Fruit fly (Drosophila melanogaster) whole organism, embryonic: ENCODE data around the gene Nulp1.
A peak's percentile ranks its signal among the peaks of the same experiment; 100 is the strongest.

Experiments
- Abd-B ChIP-seq: fragments of 200-800 bp; sonication (Bioruptor generic); optimal IDR thresholded peaks from 2 replicates; lab custom pipeline; 2018; ENCODE audit warnings: missing biosample characterization, mild to moderate bottlenecking, missing genetic modification characterization, moderate library complexity
- Adf1 ChIP-seq: fragments of 200-800 bp; sonication (Bioruptor generic); IDR thresholded peaks from 2 replicates; pipeline ENCODE4 v1.3.6; 2022; ENCODE audit warnings: missing biosample characterization, missing genetic modification characterization
- Aef1 ChIP-seq: fragments of 200-800 bp; sonication (Bioruptor generic); IDR thresholded peaks from 3 replicates; pipeline ENCODE4 v1.3.6; 2022; ENCODE audit warnings: missing biosample characterization, missing genetic modification characterization
- CG10431 ChIP-seq: fragments of 200-800 bp; sonication (Bioruptor generic); optimal IDR thresholded peaks from 3 replicates; lab custom pipeline; 2018; ENCODE audit warnings: missing biosample characterization, mild to moderate bottlenecking, missing genetic modification characterization
- CG10979 ChIP-seq: fragments of 200-800 bp; sonication (Bioruptor generic); optimal IDR thresholded peaks from 2 replicates; lab custom pipeline; 2018; ENCODE audit warnings: missing biosample characterization, mild to moderate bottlenecking, missing genetic modification characterization, moderate library complexity
- CG12219 ChIP-seq: fragments of 200-800 bp; sonication (Bioruptor generic); optimal IDR thresholded peaks from 3 replicates; lab custom pipeline; 2018; ENCODE audit warnings: missing biosample characterization, mild to moderate bottlenecking, missing genetic modification characterization
- CG1233 ChIP-seq: fragments of 200-800 bp; sonication (Bioruptor generic); optimal IDR thresholded peaks from 4 replicates; lab custom pipeline; 2018; ENCODE audit warnings: missing biosample characterization, mild to moderate bottlenecking, missing genetic modification characterization
- CG15073 ChIP-seq: fragments of 200-800 bp; sonication (Bioruptor generic); optimal IDR thresholded peaks from 2 replicates; lab custom pipeline; 2016; ENCODE audit warnings: missing biosample characterization, missing genetic modification characterization
- CG17385 ChIP-seq: fragments of 200-800 bp; sonication (Bioruptor generic); optimal IDR thresholded peaks from 3 replicates; lab custom pipeline; 2018; ENCODE audit warnings: missing biosample characterization, mild to moderate bottlenecking, missing genetic modification characterization
- CG17612 ChIP-seq: fragments of 200-800 bp; sonication (Bioruptor generic); IDR thresholded peaks from 2 replicates; pipeline ENCODE4 v1.3.6; 2022; ENCODE audit warnings: missing biosample characterization, missing genetic modification characterization
- CG2129 ChIP-seq: fragments of 200-800 bp; sonication (Bioruptor generic); IDR thresholded peaks from 2 replicates; pipeline ENCODE4 v1.3.6; 2022; ENCODE audit warnings: missing biosample characterization, missing genetic modification characterization; ENCODE audit not compliant: partially characterized antibody
- CG2199 ChIP-seq: fragments of 200-800 bp; sonication (Bioruptor generic); IDR thresholded peaks from 3 replicates; pipeline ENCODE4 v1.3.6; 2022; ENCODE audit warnings: missing biosample characterization, missing genetic modification characterization
- CG32767 ChIP-seq: fragments of 200-800 bp; sonication (Bioruptor generic); IDR thresholded peaks from 2 replicates; pipeline ENCODE4 v1.3.6; 2022; ENCODE audit warnings: missing biosample characterization, missing genetic modification characterization
- CG34376 ChIP-seq: fragments of 200-800 bp; sonication (Bioruptor generic); optimal IDR thresholded peaks from 2 replicates; lab custom pipeline; 2018; ENCODE audit warnings: missing biosample characterization, mild to moderate bottlenecking, missing genetic modification characterization
- CG4282 ChIP-seq: fragments of 200-800 bp; sonication (Bioruptor generic); optimal IDR thresholded peaks from 2 replicates; lab custom pipeline; 2016; ENCODE audit warnings: missing biosample characterization, missing genetic modification characterization
- CG4360 ChIP-seq: fragments of 200-800 bp; sonication (Bioruptor generic); IDR thresholded peaks from 2 replicates; pipeline ENCODE4 v1.3.6; 2022; ENCODE audit warnings: missing biosample characterization, missing genetic modification characterization
- CG5245 ChIP-seq: fragments of 200-800 bp; sonication (Bioruptor generic); optimal IDR thresholded peaks from 3 replicates; lab custom pipeline; 2016; ENCODE audit warnings: missing biosample characterization, missing genetic modification characterization
- CG6175 ChIP-seq: fragments of 200-800 bp; sonication (Bioruptor generic); IDR thresholded peaks from 3 replicates; pipeline ENCODE4 v1.3.6; 2022; ENCODE audit warnings: missing biosample characterization, missing genetic modification characterization
- CG6254 ChIP-seq: fragments of 200-800 bp; sonication (Bioruptor generic); optimal IDR thresholded peaks from 3 replicates; lab custom pipeline; 2017; ENCODE audit warnings: mild to moderate bottlenecking, missing biosample characterization, missing genetic modification reagents, missing genetic modification characterization
- CG7357 ChIP-seq: fragments of 200-800 bp; sonication (Bioruptor generic); IDR thresholded peaks from 3 replicates; pipeline ENCODE4 v1.3.6; 2022; ENCODE audit warnings: missing biosample characterization, missing genetic modification characterization
- CG7556 ChIP-seq: fragments of 200-800 bp; sonication (Bioruptor generic); optimal IDR thresholded peaks from 2 replicates; lab custom pipeline; 2017; ENCODE audit warnings: missing biosample characterization, mild to moderate bottlenecking, missing genetic modification characterization
- CG9727 ChIP-seq: fragments of 200-800 bp; sonication (Bioruptor generic); optimal IDR thresholded peaks from 3 replicates; lab custom pipeline; 2017; ENCODE audit warnings: missing biosample characterization, mild to moderate bottlenecking, missing genetic modification characterization
- CG9932 ChIP-seq: fragments of 200-800 bp; sonication (Bioruptor generic); IDR thresholded peaks from 2 replicates; pipeline ENCODE4 v1.3.6; 2022; ENCODE audit warnings: missing biosample characterization, missing genetic modification characterization
- Doc3 ChIP-seq: fragments of 200-800 bp; sonication (Bioruptor generic); IDR thresholded peaks from 3 replicates; pipeline ENCODE4 v1.3.6; 2022; ENCODE audit warnings: missing biosample characterization, missing genetic modification characterization; ENCODE audit not compliant: partially characterized antibody
- H15 ChIP-seq: fragments of 200-800 bp; sonication (Bioruptor generic); IDR thresholded peaks from 3 replicates; pipeline ENCODE4 v1.3.6; 2022; ENCODE audit warnings: missing biosample characterization, missing genetic modification characterization
- HLH54F ChIP-seq: fragments of 200-800 bp; sonication (Bioruptor generic); optimal IDR thresholded peaks from 3 replicates; lab custom pipeline; 2016; ENCODE audit warnings: missing biosample characterization, missing genetic modification characterization
- HmgD ChIP-seq: fragments of 200-800 bp; sonication (Bioruptor generic); optimal IDR thresholded peaks from 3 replicates; lab custom pipeline; 2016; ENCODE audit warnings: missing biosample characterization, missing genetic modification characterization
- MBD-R2 ChIP-seq: fragments of 200-800 bp; sonication (Bioruptor generic); IDR thresholded peaks from 2 replicates; pipeline ENCODE4 v1.3.6; 2022; ENCODE audit warnings: missing biosample characterization, missing genetic modification characterization
- NC2α ChIP-seq: fragments of 200-800 bp; sonication (Bioruptor generic); optimal IDR thresholded peaks from 2 replicates; lab custom pipeline; 2016; ENCODE audit warnings: missing biosample characterization, missing genetic modification characterization
- Opbp ChIP-seq: fragments of 200-800 bp; sonication (Bioruptor generic); IDR thresholded peaks from 3 replicates; pipeline ENCODE4 v1.3.6; 2022; ENCODE audit warnings: missing biosample characterization, missing genetic modification characterization; ENCODE audit not compliant: partially characterized antibody
- Side ChIP-seq: fragments of 200-800 bp; sonication (Bioruptor generic); optimal IDR thresholded peaks from 2 replicates; lab custom pipeline; 2016; ENCODE audit warnings: missing biosample characterization, missing genetic modification characterization
- Spps ChIP-seq: fragments of 200-800 bp; sonication (Bioruptor generic); optimal IDR thresholded peaks from 2 replicates; lab custom pipeline; 2018; ENCODE audit warnings: missing biosample characterization, mild to moderate bottlenecking, missing genetic modification characterization
- ab ChIP-seq: fragments of 200-800 bp; sonication (Bioruptor generic); optimal IDR thresholded peaks from 2 replicates; lab custom pipeline; 2016; ENCODE audit warnings: missing biosample characterization, missing genetic modification characterization
- ase ChIP-seq: fragments of 200-800 bp; sonication (Bioruptor generic); IDR thresholded peaks from 3 replicates; pipeline ENCODE4 v1.3.6; 2022; ENCODE audit warnings: missing biosample characterization, missing genetic modification characterization
- bsh ChIP-seq, 2 experiments: fragments of 200-800 bp; sonication (Bioruptor generic); optimal IDR thresholded peaks; 2 replicates each; lab custom pipeline; 2017 to 2018; ENCODE audit warnings: mild to moderate bottlenecking in 2 of 2, missing biosample characterization in 2 of 2, missing genetic modification characterization in 2 of 2, moderate library complexity in 1 of 2
- dati ChIP-seq: fragments of 200-800 bp; sonication (Bioruptor generic); IDR thresholded peaks from 2 replicates; pipeline ENCODE4 v1.3.6; 2022; ENCODE audit warnings: missing biosample characterization, missing genetic modification characterization
- disco-r ChIP-seq: fragments of 200-800 bp; sonication (Bioruptor generic); optimal IDR thresholded peaks from 2 replicates; lab custom pipeline; 2016; ENCODE audit warnings: missing biosample characterization, missing genetic modification characterization
- fd3F ChIP-seq: fragments of 200-800 bp; sonication (Bioruptor generic); optimal IDR thresholded peaks from 2 replicates; lab custom pipeline; 2018; ENCODE audit warnings: missing biosample characterization, mild to moderate bottlenecking, missing genetic modification characterization, moderate library complexity
- gce ChIP-seq: fragments of 200-800 bp; sonication (Bioruptor generic); IDR thresholded peaks from 3 replicates; pipeline ENCODE4 v1.3.6; 2022; ENCODE audit warnings: missing biosample characterization, missing genetic modification characterization
- gcm2 ChIP-seq: fragments of 200-800 bp; sonication (Bioruptor generic); optimal IDR thresholded peaks from 2 replicates; lab custom pipeline; 2016; ENCODE audit warnings: missing biosample characterization, missing genetic modification characterization
- grn ChIP-seq: fragments of 200-800 bp; sonication (Bioruptor generic); optimal IDR thresholded peaks from 3 replicates; lab custom pipeline; 2017; ENCODE audit warnings: missing biosample characterization, missing genetic modification characterization
- gsb-n ChIP-seq: fragments of 200-800 bp; sonication (Bioruptor generic); optimal IDR thresholded peaks from 3 replicates; lab custom pipeline; 2018; ENCODE audit warnings: missing biosample characterization, mild to moderate bottlenecking, missing genetic modification characterization
- kah ChIP-seq: fragments of 200-800 bp; sonication (Bioruptor generic); optimal IDR thresholded peaks from 2 replicates; lab custom pipeline; 2018; ENCODE audit warnings: missing biosample characterization, mild to moderate bottlenecking, missing genetic modification characterization
- lilli ChIP-seq: fragments of 200-800 bp; sonication (Bioruptor generic); optimal IDR thresholded peaks from 3 replicates; lab custom pipeline; 2016; ENCODE audit warnings: missing biosample characterization, missing genetic modification characterization
- luna ChIP-seq: fragments of 200-800 bp; sonication (Bioruptor generic); optimal IDR thresholded peaks from 2 replicates; lab custom pipeline; 2016; ENCODE audit warnings: missing biosample characterization, missing genetic modification characterization
- otp ChIP-seq: fragments of 200-800 bp; sonication (Bioruptor generic); IDR thresholded peaks from 3 replicates; pipeline ENCODE4, ENCODE4 v1.3.6; 2022; ENCODE audit warnings: missing biosample characterization, missing genetic modification characterization
- pum ChIP-seq: fragments of 200-800 bp; sonication (Bioruptor generic); optimal IDR thresholded peaks from 2 replicates; lab custom pipeline; 2016; ENCODE audit warnings: missing biosample characterization, missing genetic modification characterization
- schlank ChIP-seq: fragments of 200-800 bp; sonication (Bioruptor generic); optimal IDR thresholded peaks from 2 replicates; lab custom pipeline; 2018; ENCODE audit warnings: missing biosample characterization, mild to moderate bottlenecking, missing genetic modification characterization
- stwl ChIP-seq: fragments of 200-800 bp; sonication (Bioruptor generic); optimal IDR thresholded peaks from 3 replicates; lab custom pipeline; 2018; ENCODE audit warnings: missing biosample characterization, mild to moderate bottlenecking, missing genetic modification characterization, moderate library complexity
- twi ChIP-seq: fragments of 200-800 bp; optimal IDR thresholded peaks from 2 replicates; lab custom pipeline; 2019; ENCODE audit warnings: missing biosample characterization, mild to moderate bottlenecking, missing genetic modification characterization, moderate library complexity
- unc-4 ChIP-seq: fragments of 200-800 bp; sonication (Bioruptor generic); IDR thresholded peaks from 2 replicates; pipeline ENCODE4 v1.3.6; 2022; ENCODE audit warnings: missing biosample characterization, missing genetic modification characterization; ENCODE audit not compliant: partially characterized antibody
- wek ChIP-seq: fragments of 200-800 bp; sonication (Bioruptor generic); optimal IDR thresholded peaks from 3 replicates; lab custom pipeline; 2018; ENCODE audit warnings: missing biosample characterization, mild to moderate bottlenecking, missing genetic modification characterization, moderate library complexity
- zfh1 ChIP-seq: fragments of 200-800 bp; sonication (Bioruptor generic); IDR thresholded peaks from 3 replicates; pipeline ENCODE4 v1.3.6; 2022; ENCODE audit warnings: missing biosample characterization, missing genetic modification characterization

The Nulp1 gene

dm6 chr3L:8121590-8121989 is 11.4 kb downstream of the Nulp1 start, which contains the start of gene ldbr (continued):
- TF ChIP-seq schlank (tag; lab: Kevin White, UChicago): no peak
- no peak for TF ChIP-seq CG6175 (GFP tag; lab: Robert Waterston, UW)
- no peak for TF ChIP-seq NC2α (GFP tag; lab: Kevin White, UChicago)
- peak; percentile 50; the same call in 1 of the 2 replicates for TF ChIP-seq unc-4 (GFP tag; lab: Robert Waterston, UW)
- TF ChIP-seq MBD-R2 (GFP tag; lab: Robert Waterston, UW): peak; percentile 74
- no peak for TF ChIP-seq luna
- no peak for TF ChIP-seq CG15073 (GFP tag; lab: Kevin White, UChicago)
- TF ChIP-seq gcm2: no peak
- TF ChIP-seq CG7357: no peak
- TF ChIP-seq gce (GFP tag; lab: Robert Waterston, UW): no peak
- TF ChIP-seq ab (GFP tag; lab: Kevin White, UChicago): no peak
- TF ChIP-seq H15 (GFP tag; lab: Robert Waterston, UW): no peak
- no peak for TF ChIP-seq grn (GFP tag; lab: Kevin White, UChicago)
- no peak for TF ChIP-seq CG7556 (GFP tag; lab: Kevin White, UChicago)
- no peak for TF ChIP-seq Doc3 (GFP tag; lab: Robert Waterston, UW)
- TF ChIP-seq CG17385: peak; percentile 14
- no peak for TF ChIP-seq CG5245
- TF ChIP-seq CG4282: no peak
- TF ChIP-seq CG9932 (GFP tag; lab: Robert Waterston, UW): no peak
- TF ChIP-seq CG10431 (GFP tag; lab: Kevin White, UChicago): peak; percentile 23
- no peak for TF ChIP-seq kah
- peak; percentile 34 for TF ChIP-seq CG34376 (GFP tag; lab: Kevin White, UChicago)
- TF ChIP-seq CG2129: no peak
- no peak for TF ChIP-seq bsh (GFP tag; optimal IDR thresholded peaks at IDR 0.05; lab: Kevin White, UChicago)
- no peak for TF ChIP-seq CG2199 (GFP tag; lab: Robert Waterston, UW)
- TF ChIP-seq Spps (tag; lab: Kevin White, UChicago): no peak
- TF ChIP-seq ase (GFP tag; lab: Robert Waterston, UW): no peak
- no peak for TF ChIP-seq CG10979 (tag; lab: Kevin White, UChicago)
- TF ChIP-seq Abd-B: no peak
- no peak for TF ChIP-seq otp
- TF ChIP-seq disco-r: no peak
- TF ChIP-seq CG6254 (GFP tag; lab: Kevin White, UChicago): no peak
- TF ChIP-seq pum: no peak
- TF ChIP-seq CG1233 (GFP tag; lab: Kevin White, UChicago): no peak
- peak; percentile 45; the same call in 2 of the 3 replicates for TF ChIP-seq Opbp (GFP tag; lab: Robert Waterston, UW)
- no peak for TF ChIP-seq HLH54F (GFP tag; lab: Kevin White, UChicago)
- no peak for TF ChIP-seq wek (GFP tag; lab: Kevin White, UChicago)
- no peak for TF ChIP-seq CG12219 (GFP tag; lab: Kevin White, UChicago)
- TF ChIP-seq twi (tag; lab: Kevin White, UChicago): no peak
- no peak for TF ChIP-seq dati (GFP tag; lab: Robert Waterston, UW)
- peak; percentile 17 for TF ChIP-seq lilli (GFP tag; lab: Kevin White, UChicago)
- TF ChIP-seq stwl: peak; percentile 60
- no peak for TF ChIP-seq zfh1
- TF ChIP-seq CG9727 (GFP tag; lab: Kevin White, UChicago): no peak
- no peak for TF ChIP-seq Aef1 (GFP tag; lab: Robert Waterston, UW)
- TF ChIP-seq Adf1 (GFP tag; lab: Robert Waterston, UW): no peak
- TF ChIP-seq Side (GFP tag; lab: Kevin White, UChicago): no peak
- TF ChIP-seq CG17612 (GFP tag; lab: Robert Waterston, UW): no peak
- TF ChIP-seq gsb-n (tag; lab: Kevin White, UChicago): no peak
- TF ChIP-seq HmgD (GFP tag; lab: Kevin White, UChicago): no peak
- no peak for TF ChIP-seq CG32767 (GFP tag; lab: Robert Waterston, UW)
- no peak for TF ChIP-seq CG4360
- no peak for TF ChIP-seq fd3F (GFP tag; lab: Kevin White, UChicago)
